Fruit fly (Drosophila melanogaster): ENCODE measurements around the gene Rint1.

Rint1 gene

DNA sequence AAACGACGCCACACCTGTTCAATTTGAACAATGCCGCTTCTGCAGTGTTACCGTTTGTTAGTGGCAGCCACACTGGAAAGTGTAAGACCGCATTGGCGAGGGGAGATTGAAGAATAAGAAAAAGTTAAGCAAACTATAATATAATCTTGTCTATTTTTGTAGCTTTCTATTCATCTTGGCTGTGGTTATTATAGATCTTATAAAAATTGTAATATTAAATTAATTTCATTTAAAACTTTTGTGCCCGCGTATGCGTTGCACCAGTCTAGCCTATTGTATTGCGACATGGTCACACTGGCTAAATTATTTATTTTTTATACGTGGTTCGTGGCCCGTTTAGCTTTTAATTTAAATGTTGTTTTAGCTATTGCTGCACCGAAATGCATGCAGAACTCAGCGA lies at the start of gene Rint1, which contains the start of gene RhoGEF4:
TSS of gene Rint1 (plus strand) at position 272 of the 400 bp plus-strand sequence.
TSS of gene RhoGEF4 (minus strand) at position 64 of the 400 bp plus-strand sequence.
- TF ChIP-seq Awh (GFP tag; IDR thresholded peaks at IDR 0.05) (peak; percentile 51; the same call in 1 of the 2 replicates), CG4730 (GFP tag; IDR thresholded peaks at IDR 0.05) (peak; percentile 65; the same call in 1 of the 2 replicates), ash1 (GFP tag; optimal IDR thresholded peaks at IDR 0.05) (no peak), C15 (GFP tag; IDR thresholded peaks at IDR 0.05) (no peak), lilli (GFP tag; optimal IDR thresholded peaks at IDR 0.05) (peak; percentile 82), Ada2b (GFP tag; IDR thresholded peaks at IDR 0.05) (peak; percentile 70), Dref (GFP tag; IDR thresholded peaks at IDR 0.05) (peak; percentile 32; the same call in 1 of the 2 replicates), Dad (GFP tag; optimal IDR thresholded peaks at IDR 0.05) (peak; percentile 31), trem (tag; optimal IDR thresholded peaks at IDR 0.05) (peak; percentile 82), cas (GFP tag; IDR thresholded peaks at IDR 0.05) (0 out of 2 replicates have a peak, but pooled peaks have one; percentile 55), CG12744 (GFP tag; optimal IDR thresholded peaks at IDR 0.05) (no peak), CG7745 (tag; optimal IDR thresholded peaks at IDR 0.05) (no peak), CG1603 (tag; optimal IDR thresholded peaks at IDR 0.05) (no peak), ac (GFP tag; optimal IDR thresholded peaks at IDR 0.05) (no peak), kay (GFP tag; optimal IDR thresholded peaks at IDR 0.05) (no peak), kah (GFP tag; optimal IDR thresholded peaks at IDR 0.05) (peak; percentile 36), CG8089 (GFP tag; optimal IDR thresholded peaks at IDR 0.05) (no peak), CG11504 (tag; optimal IDR thresholded peaks at IDR 0.05) (no peak), tap (tag; optimal IDR thresholded peaks at IDR 0.05) (peak; percentile 39), CG17359 (tag; optimal IDR thresholded peaks at IDR 0.05) (peak; percentile 43), insv (GFP tag; optimal IDR thresholded peaks at IDR 0.05) (no peak), salm (tag; optimal IDR thresholded peaks at IDR 0.05) (no peak), CG18599 (GFP tag; optimal IDR thresholded peaks at IDR 0.05) (peak; percentile 67), CG11247 (GFP tag; IDR thresholded peaks at IDR 0.05) (peak; percentile 75), Doc2 (GFP tag; IDR thresholded peaks at IDR 0.05) (no peak), CG17328 (GFP tag; IDR thresholded peaks at IDR 0.05) (peak; percentile 63), sna (GFP tag; IDR thresholded peaks at IDR 0.05; ENCODE audit: partially characterized antibody) (no peak), CoRest (tag; optimal IDR thresholded peaks at IDR 0.05) (peak; percentile 86), ATbp (GFP tag; optimal IDR thresholded peaks at IDR 0.05) (no peak), jing (GFP tag; optimal IDR thresholded peaks at IDR 0.05) (no peak), vvl (GFP tag; IDR thresholded peaks at IDR 0.05) (peak; percentile 82), CG16779 (GFP tag; IDR thresholded peaks at IDR 0.05) (no peak), Max (GFP tag; optimal IDR thresholded peaks at IDR 0.05) (peak; percentile 70), CG10565 (GFP tag; optimal IDR thresholded peaks at IDR 0.05) (no peak), CG14667 (GFP tag; IDR thresholded peaks at IDR 0.05) (peak; percentile 56), Spps (tag; optimal IDR thresholded peaks at IDR 0.05) (no peak), CG14710 (tag; optimal IDR thresholded peaks at IDR 0.05) (peak; percentile 88), CG42726 (GFP tag; IDR thresholded peaks at IDR 0.05; ENCODE audit: partially characterized antibody) (0 out of 2 replicates have a peak, but pooled peaks have one; percentile 58), ci (GFP tag; IDR thresholded peaks at IDR 0.05) (peak; percentile 70; the same call in 2 of the 3 replicates), Fer1 (GFP tag; optimal IDR thresholded peaks at IDR 0.05) (peak; percentile 61), da (GFP tag; optimal IDR thresholded peaks at IDR 0.05) (peak; percentile 20), H15 (GFP tag; IDR thresholded peaks at IDR 0.05) (peak; percentile 49; the same call in 1 of the 3 replicates), abd-A (tag; optimal IDR thresholded peaks at IDR 0.05) (no peak), ewg (GFP tag; optimal IDR thresholded peaks at IDR 0.05) (peak; percentile 60), CG17829 (tag; optimal IDR thresholded peaks at IDR 0.05) (peak; percentile 82), CG4328 (GFP tag; optimal IDR thresholded peaks at IDR 0.05) (no peak), CG5180 (GFP tag; optimal IDR thresholded peaks at IDR 0.05) (no peak), CG10147 (GFP tag; optimal IDR thresholded peaks at IDR 0.05) (peak; percentile 74), pnt (GFP tag; optimal IDR thresholded peaks at IDR 0.05) (peak; percentile 17), ken (GFP tag; IDR thresholded peaks at IDR 0.05) (peak; percentile 80; the same call in 2 of the 3 replicates), CG34422 (GFP tag; IDR thresholded peaks at IDR 0.05) (peak; percentile 76; the same call in 2 of the 3 replicates)

Measured in whole organism, embryonic.